Worm (Caenorhabditis elegans): ENCODE results near the gene ttbk-3.

The ttbk-3 gene

ce11 chrIV:9846574-9846973 lies 43.2 kb downstream of the ttbk-3 start, which contains the start of gene K07F5.6:
Gene K07F5.6, minus strand, starts transcription at chrIV:9846674.
- TF ChIP-seq ceh-31 (tag; optimal IDR thresholded peaks at IDR 0.05) (no peak), ceh-30 (tag; optimal IDR thresholded peaks at IDR 0.05) (no peak), gmeb-2 (tag; optimal IDR thresholded peaks at IDR 0.05) (no peak), ceh-19 (GFP tag; optimal IDR thresholded peaks at IDR 0.05) (no peak), hlh-6 (tag; optimal IDR thresholded peaks at IDR 0.05) (no peak), odd-2 (tag; optimal IDR thresholded peaks at IDR 0.05) (no peak), sox-2 (GFP tag; IDR thresholded peaks at IDR 0.05) (no peak), K02D7.2 (tag; optimal IDR thresholded peaks at IDR 0.05) (no peak), ahr-1 (tag; optimal IDR thresholded peaks at IDR 0.05) (no peak), nhr-232 (tag; optimal IDR thresholded peaks at IDR 0.05) (no peak), pha-2 (tag; optimal IDR thresholded peaks at IDR 0.05) (no peak), Y22D7AL.16 (tag; optimal IDR thresholded peaks at IDR 0.05) (no peak), sox-4 (tag; optimal IDR thresholded peaks at IDR 0.05) (no peak), unc-55 (GFP tag; optimal IDR thresholded peaks at IDR 0.05) (no peak), ceh-18 (tag; optimal IDR thresholded peaks at IDR 0.05) (no peak), elt-4 (tag; optimal IDR thresholded peaks at IDR 0.05) (no peak), dve-1 (tag; optimal IDR thresholded peaks at IDR 0.05) (no peak)

ce11 chrIV:9843760-9844159 lies 46.0 kb downstream of the ttbk-3 start, which contains the start of gene nspd-2:
Gene nspd-2, plus strand, starts transcription at chrIV:9844060.
- TF ChIP-seq fkh-10 (GFP tag; optimal IDR thresholded peaks at IDR 0.05) (no peak), pha-4 (tag; optimal IDR thresholded peaks at IDR 0.05) (no peak), eyg-1 (tag; optimal IDR thresholded peaks at IDR 0.05) (no peak), madf-2 (tag; optimal IDR thresholded peaks at IDR 0.05) (no peak), hlh-6 (tag; optimal IDR thresholded peaks at IDR 0.05) (no peak), npax-4 (tag; optimal IDR thresholded peaks at IDR 0.05) (no peak), F13H6.1 (tag; optimal IDR thresholded peaks at IDR 0.05) (no peak), ceh-19 (GFP tag; optimal IDR thresholded peaks at IDR 0.05) (no peak), hlh-8 (tag; optimal IDR thresholded peaks at IDR 0.05) (no peak), pat-9 (tag; optimal IDR thresholded peaks at IDR 0.05) (no peak), zip-5 (tag; optimal IDR thresholded peaks at IDR 0.05) (no peak), unc-86 (tag; optimal IDR thresholded peaks at IDR 0.05) (no peak), ceh-24 (tag; optimal IDR thresholded peaks at IDR 0.05) (no peak), ama-1 (optimal IDR thresholded peaks at IDR 0.05) (no peak)

ce11 chrIV:9842071-9842470 lies 47.7 kb downstream of the ttbk-3 start, which contains the start of gene K07F5.17:
Gene K07F5.17, plus strand, starts transcription at chrIV:9842371.
- TF ChIP-seq mec-3 (tag; optimal IDR thresholded peaks at IDR 0.05; ENCODE audit: borderline replicate concordance) (no peak), ceh-9 (tag; optimal IDR thresholded peaks at IDR 0.05) (no peak), ztf-16 (tag; optimal IDR thresholded peaks at IDR 0.05) (no peak), hlh-6 (tag; optimal IDR thresholded peaks at IDR 0.05) (no peak), ref-2 (tag; optimal IDR thresholded peaks at IDR 0.05) (no peak), npax-4 (tag; optimal IDR thresholded peaks at IDR 0.05) (no peak), ama-1 (optimal IDR thresholded peaks at IDR 0.05) (no peak), tbx-7 (tag; optimal IDR thresholded peaks at IDR 0.05) (no peak), ttx-3 (tag; optimal IDR thresholded peaks at IDR 0.05) (no peak)

ce11 chrIV:9840984-9841590 lies 48.7 kb downstream of the ttbk-3 start, which contains the start of the genes kin-24 and msp-56:
Gene kin-24, minus strand, starts transcription at chrIV:9841084.
Gene msp-56, plus strand, starts transcription at chrIV:9841540.
- TF ChIP-seq pros-1 (tag; optimal IDR thresholded peaks at IDR 0.05) (no peak), K09A11.1 (tag; optimal IDR thresholded peaks at IDR 0.05; ENCODE audit: insufficient read depth) (no peak), Y22D7AL.16 (tag; optimal IDR thresholded peaks at IDR 0.05) (no peak), ceh-34 (tag; optimal IDR thresholded peaks at IDR 0.05) (no peak), ref-2 (tag; optimal IDR thresholded peaks at IDR 0.05) (no peak), odd-2 (tag; optimal IDR thresholded peaks at IDR 0.05) (no peak), pha-4 (tag; optimal IDR thresholded peaks at IDR 0.05) (no peak)
